Fruit fly (Drosophila melanogaster) whole organism, embryonic: Measurements from ENCODE around the gene CG44158.

ENCODE experiments used
- Blimp-1 ChIP-seq: fragments of 200-800 bp; sonication (Bioruptor generic); optimal IDR thresholded peaks from 3 replicates; lab custom pipeline; 2018; ENCODE audit warnings: missing biosample characterization, missing genetic modification characterization, mild to moderate bottlenecking, moderate library complexity, missing genetic modification reagents
- C15 ChIP-seq: fragments of 200-800 bp; sonication (Bioruptor generic); IDR thresholded peaks from 3 replicates; pipeline ENCODE4 v1.3.6; 2022; ENCODE audit warnings: missing biosample characterization, missing genetic modification characterization
- CG10431 ChIP-seq: fragments of 200-800 bp; sonication (Bioruptor generic); optimal IDR thresholded peaks from 3 replicates; lab custom pipeline; 2018; ENCODE audit warnings: missing biosample characterization, mild to moderate bottlenecking, missing genetic modification characterization
- CG10654 ChIP-seq: fragments of 200-800 bp; sonication (Bioruptor generic); optimal IDR thresholded peaks from 2 replicates; lab custom pipeline; 2016; ENCODE audit warnings: missing biosample characterization, missing genetic modification characterization
- CG12071 ChIP-seq: fragments of 200-800 bp; sonication (Bioruptor generic); optimal IDR thresholded peaks from 3 replicates; lab custom pipeline; 2018; ENCODE audit warnings: missing biosample characterization, mild to moderate bottlenecking, missing genetic modification characterization
- CG13296 ChIP-seq: fragments of 200-800 bp; sonication (Bioruptor generic); optimal IDR thresholded peaks from 3 replicates; lab custom pipeline; 2018; ENCODE audit warnings: missing biosample characterization, mild to moderate bottlenecking, missing genetic modification characterization
- CG15269 ChIP-seq: fragments of 200-800 bp; sonication (Bioruptor generic); optimal IDR thresholded peaks from 2 replicates; lab custom pipeline; 2018; ENCODE audit warnings: missing biosample characterization, mild to moderate bottlenecking, missing genetic modification characterization, moderate library complexity
- CG16813 ChIP-seq: fragments of 200-800 bp; sonication (Bioruptor generic); IDR thresholded peaks from 3 replicates; pipeline ENCODE4 v1.3.6; 2022; ENCODE audit warnings: missing biosample characterization, missing genetic modification characterization; ENCODE audit not compliant: partially characterized antibody
- CG17186 ChIP-seq: fragments of 200-800 bp; sonication (Bioruptor generic); optimal IDR thresholded peaks from 3 replicates; lab custom pipeline; 2017; ENCODE audit warnings: missing biosample characterization, missing genetic modification reagents, missing genetic modification characterization
- CG17612 ChIP-seq: fragments of 200-800 bp; sonication (Bioruptor generic); IDR thresholded peaks from 2 replicates; pipeline ENCODE4 v1.3.6; 2022; ENCODE audit warnings: missing biosample characterization, missing genetic modification characterization
- CG2199 ChIP-seq: fragments of 200-800 bp; sonication (Bioruptor generic); IDR thresholded peaks from 3 replicates; pipeline ENCODE4 v1.3.6; 2022; ENCODE audit warnings: missing biosample characterization, missing genetic modification characterization
- CG2889 ChIP-seq: fragments of 200-800 bp; sonication (Bioruptor generic); IDR thresholded peaks from 3 replicates; pipeline ENCODE4 v1.3.6; 2022; ENCODE audit warnings: missing biosample characterization, missing genetic modification characterization
- CG32532 ChIP-seq: fragments of 200-800 bp; sonication (Bioruptor generic); IDR thresholded peaks from 2 replicates; pipeline ENCODE4 v1.3.6; 2022; ENCODE audit warnings: missing biosample characterization, missing genetic modification characterization
- CG33557 ChIP-seq: fragments of 200-800 bp; sonication (Bioruptor generic); optimal IDR thresholded peaks from 2 replicates; lab custom pipeline; 2019; ENCODE audit warnings: missing biosample characterization, mild to moderate bottlenecking, missing genetic modification characterization, moderate library complexity
- CG34224 ChIP-seq: fragments of 200-800 bp; sonication (Bioruptor generic); IDR thresholded peaks from 3 replicates; pipeline ENCODE4 v1.3.6; 2022; ENCODE audit warnings: missing biosample characterization, missing genetic modification characterization; ENCODE audit not compliant: partially characterized antibody
- CG34422 ChIP-seq: fragments of 200-800 bp; sonication (Bioruptor generic); IDR thresholded peaks from 3 replicates; pipeline ENCODE4 v1.3.6; 2022; ENCODE audit warnings: missing biosample characterization, missing genetic modification characterization
- CG3726 ChIP-seq: fragments of 200-800 bp; sonication (Bioruptor generic); IDR thresholded peaks from 3 replicates; pipeline ENCODE4, ENCODE4 v1.3.6; 2022; ENCODE audit warnings: missing biosample characterization, missing genetic modification characterization
- CG3847 ChIP-seq: fragments of 200-800 bp; sonication (Bioruptor generic); IDR thresholded peaks from 2 replicates; pipeline ENCODE4 v1.3.6; 2022; ENCODE audit warnings: missing biosample characterization, missing genetic modification characterization
- CG4730 ChIP-seq: fragments of 200-800 bp; sonication (Bioruptor generic); IDR thresholded peaks from 2 replicates; pipeline ENCODE4 v1.3.6; 2022; ENCODE audit warnings: missing biosample characterization, missing genetic modification characterization
- CG6854 ChIP-seq: fragments of 200-800 bp; sonication (Bioruptor generic); optimal IDR thresholded peaks from 3 replicates; lab custom pipeline; 2017; ENCODE audit warnings: missing biosample characterization, mild to moderate bottlenecking, missing genetic modification characterization
- CG7271 ChIP-seq: fragments of 200-800 bp; sonication (Bioruptor generic); optimal IDR thresholded peaks from 2 replicates; lab custom pipeline; 2018; ENCODE audit warnings: missing biosample characterization, mild to moderate bottlenecking, missing genetic modification characterization, moderate library complexity
- CG9932 ChIP-seq: fragments of 200-800 bp; sonication (Bioruptor generic); IDR thresholded peaks from 2 replicates; pipeline ENCODE4 v1.3.6; 2022; ENCODE audit warnings: missing biosample characterization, missing genetic modification characterization
- Camta ChIP-seq: fragments of 200-800 bp; sonication (Bioruptor generic); optimal IDR thresholded peaks from 2 replicates; lab custom pipeline; 2016; ENCODE audit warnings: missing biosample characterization, missing genetic modification characterization
- Eip74EF ChIP-seq, 2 experiments: fragments of 200-800 bp in 1 of 2; fragments of >200 bp in 1 of 2; sonication (Bioruptor generic) in 1 of 2; optimal IDR thresholded peaks; 2 replicates each; lab custom pipeline; 2017 to 2019; ENCODE audit warnings: missing biosample characterization in 2 of 2, missing genetic modification characterization in 2 of 2, mild to moderate bottlenecking in 1 of 2, moderate library complexity in 1 of 2
- Fer2 ChIP-seq: fragments of 200-800 bp; sonication (Bioruptor generic); optimal IDR thresholded peaks from 2 replicates; lab custom pipeline; 2018; ENCODE audit warnings: missing biosample characterization, mild to moderate bottlenecking, missing genetic modification characterization, moderate library complexity
- GATAe ChIP-seq: fragments of 200-800 bp; sonication (Bioruptor generic); conservative IDR thresholded peaks from 2 replicates; pipeline ENCODE4 v1.3.6; 2022; ENCODE audit warnings: missing biosample characterization, missing genetic modification characterization
- Kr ChIP-seq: fragments of 200-800 bp; sonication (Bioruptor generic); optimal IDR thresholded peaks from 2 replicates; lab custom pipeline; 2017; ENCODE audit warnings: missing biosample characterization, mild to moderate bottlenecking, missing genetic modification characterization
- Mes4 ChIP-seq: fragments of 200-800 bp; sonication (Bioruptor generic); optimal IDR thresholded peaks from 2 replicates; lab custom pipeline; 2016; ENCODE audit warnings: missing biosample characterization, missing genetic modification characterization
- Opbp ChIP-seq: fragments of 200-800 bp; sonication (Bioruptor generic); IDR thresholded peaks from 3 replicates; pipeline ENCODE4 v1.3.6; 2022; ENCODE audit warnings: missing biosample characterization, missing genetic modification characterization; ENCODE audit not compliant: partially characterized antibody
- Sox100B ChIP-seq: fragments of 200-800 bp; sonication (Bioruptor generic); optimal IDR thresholded peaks from 3 replicates; lab custom pipeline; 2018; ENCODE audit warnings: missing biosample characterization, mild to moderate bottlenecking, missing genetic modification characterization
- Sox102F ChIP-seq: fragments of 200-800 bp; sonication (Bioruptor generic); optimal IDR thresholded peaks from 2 replicates; lab custom pipeline; 2018; ENCODE audit warnings: missing biosample characterization, mild to moderate bottlenecking, missing genetic modification characterization, moderate library complexity
- Taf1 ChIP-seq: fragments of 200-800 bp; sonication (Bioruptor generic); IDR thresholded peaks from 2 replicates; pipeline ENCODE4 v1.3.6; 2022; ENCODE audit warnings: missing biosample characterization, missing genetic modification characterization
- Tbp ChIP-seq: fragments of >200 bp; optimal IDR thresholded peaks from 2 replicates; lab custom pipeline; 2018; ENCODE audit warnings: missing biosample characterization, missing genetic modification characterization
- Xrp1 ChIP-seq: fragments of 200-800 bp; sonication (Bioruptor generic); IDR thresholded peaks from 2 replicates; pipeline ENCODE4 v1.3.6; 2022; ENCODE audit warnings: missing biosample characterization, missing genetic modification characterization
- ash1 ChIP-seq: fragments of 200-800 bp; sonication (Bioruptor generic); optimal IDR thresholded peaks from 2 replicates; lab custom pipeline; 2018; ENCODE audit warnings: missing biosample characterization, mild to moderate bottlenecking, missing genetic modification characterization
- bcd ChIP-seq: fragments of 200-800 bp; sonication (Bioruptor generic); optimal IDR thresholded peaks from 2 replicates; lab custom pipeline; 2017; ENCODE audit warnings: missing biosample characterization, mild to moderate bottlenecking, missing genetic modification characterization
- cad ChIP-seq: fragments of >200 bp; optimal IDR thresholded peaks from 2 replicates; lab custom pipeline; 2017; ENCODE audit warnings: missing biosample characterization, missing genetic modification characterization
- caup ChIP-seq: fragments of 200-800 bp; sonication (Bioruptor generic); optimal IDR thresholded peaks from 3 replicates; lab custom pipeline; 2017; ENCODE audit warnings: missing biosample characterization, mild to moderate bottlenecking, missing genetic modification characterization, moderate library complexity; ENCODE audit not compliant: severe bottlenecking
- chn ChIP-seq: fragments of 200-800 bp; sonication (Bioruptor generic); optimal IDR thresholded peaks from 2 replicates; lab custom pipeline; 2016; ENCODE audit warnings: missing biosample characterization, missing genetic modification characterization
- crc ChIP-seq: fragments of 200-800 bp; sonication (Bioruptor generic); optimal IDR thresholded peaks from 2 replicates; lab custom pipeline; 2016; ENCODE audit warnings: missing biosample characterization, missing genetic modification characterization
- esg ChIP-seq: fragments of 200-800 bp; sonication (Bioruptor generic); conservative IDR thresholded peaks from 2 replicates; pipeline ENCODE4 v1.3.6; 2022; ENCODE audit warnings: missing biosample characterization, missing genetic modification characterization
- fd64A ChIP-seq: fragments of 200-800 bp; sonication (Bioruptor generic); optimal IDR thresholded peaks from 3 replicates; lab custom pipeline; 2018; ENCODE audit warnings: missing biosample characterization, mild to moderate bottlenecking, missing genetic modification characterization
- mirr ChIP-seq: fragments of 200-800 bp; sonication (Bioruptor generic); optimal IDR thresholded peaks from 3 replicates; lab custom pipeline; 2018; ENCODE audit warnings: missing biosample characterization, mild to moderate bottlenecking, missing genetic modification characterization
- nmo ChIP-seq: fragments of 200-800 bp; sonication (Bioruptor generic); optimal IDR thresholded peaks from 2 replicates; lab custom pipeline; 2018; ENCODE audit warnings: missing biosample characterization, mild to moderate bottlenecking, missing genetic modification characterization, moderate library complexity
- oc ChIP-seq: fragments of 200-800 bp; sonication (Bioruptor generic); optimal IDR thresholded peaks from 2 replicates; lab custom pipeline; 2018; ENCODE audit warnings: missing biosample characterization, mild to moderate bottlenecking, missing genetic modification characterization, moderate library complexity
- sisA ChIP-seq: fragments of 200-800 bp; sonication (Bioruptor generic); IDR thresholded peaks from 2 replicates; pipeline ENCODE4 v1.3.6; 2022; ENCODE audit warnings: missing biosample characterization, missing genetic modification characterization
- slbo ChIP-seq: fragments of 200-800 bp; sonication (Bioruptor generic); IDR thresholded peaks from 2 replicates; pipeline ENCODE4 v1.3.6; 2022; ENCODE audit warnings: missing biosample characterization, missing genetic modification characterization
- sr ChIP-seq: fragments of 200-800 bp; sonication (Bioruptor generic); IDR thresholded peaks from 3 replicates; pipeline ENCODE4 v1.3.6; 2022; ENCODE audit warnings: missing biosample characterization, missing genetic modification characterization
- stwl ChIP-seq: fragments of 200-800 bp; sonication (Bioruptor generic); optimal IDR thresholded peaks from 3 replicates; lab custom pipeline; 2018; ENCODE audit warnings: missing biosample characterization, mild to moderate bottlenecking, missing genetic modification characterization, moderate library complexity
- tin ChIP-seq: fragments of 200-800 bp; sonication (Bioruptor generic); optimal IDR thresholded peaks from 3 replicates; lab custom pipeline; 2016; ENCODE audit warnings: missing biosample characterization, missing genetic modification characterization

CG44158 gene

DNA sequence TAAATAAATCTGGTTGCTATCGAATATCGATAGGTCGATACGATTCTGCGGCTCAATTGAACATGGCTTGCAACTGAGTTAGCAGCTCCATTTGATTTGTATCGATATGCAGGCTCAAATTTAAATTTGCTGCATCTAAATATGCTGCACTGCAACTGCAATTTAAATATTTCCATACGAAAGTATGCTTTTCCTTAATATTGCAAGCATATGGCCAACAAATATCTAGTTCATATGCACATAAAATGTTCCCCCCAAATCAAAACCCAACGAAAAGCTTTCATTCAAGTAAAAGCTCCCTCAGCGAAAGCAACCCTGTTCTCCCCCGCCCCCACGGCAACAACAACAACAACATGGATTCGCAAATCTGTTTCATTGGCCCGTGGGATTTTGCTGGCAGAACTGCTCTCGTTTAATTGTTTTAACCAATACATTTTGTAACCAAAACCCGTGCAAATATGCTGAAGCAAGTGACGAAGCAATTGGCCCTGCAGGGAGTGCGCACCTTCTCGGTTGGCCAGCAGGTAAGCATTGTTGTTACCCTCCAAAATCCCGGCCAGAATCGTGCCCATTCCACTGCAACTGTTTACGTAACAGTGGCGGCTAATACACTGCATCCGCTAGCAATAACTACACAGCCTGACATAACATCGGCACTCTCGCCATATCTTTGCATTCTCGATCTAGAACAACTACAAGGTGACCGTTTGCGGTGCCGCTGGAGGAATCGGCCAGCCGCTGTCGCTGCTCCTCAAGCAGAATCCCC is 17.6 kb downstream of the CG44158 start, which contains the start of the genes CG7168 and Mdh2 (continued):
- TF ChIP-seq fd64A (GFP tag; lab: Kevin White, UChicago), result no peak
- no peak for TF ChIP-seq CG34422 (GFP tag; lab: Robert Waterston, UW)
- TF ChIP-seq nmo (GFP tag; lab: Kevin White, UChicago), result peak; percentile 47
- no peak for TF ChIP-seq Tbp (GFP tag; lab: Kevin White, UChicago)
- TF ChIP-seq Taf1 (GFP tag; lab: Robert Waterston, UW), result no peak
- TF ChIP-seq CG33557 (GFP tag; lab: Kevin White, UChicago), result no peak
- no peak for TF ChIP-seq sisA (GFP tag; lab: Robert Waterston, UW)
- TF ChIP-seq esg (GFP tag; lab: Robert Waterston, UW), result no peak
- TF ChIP-seq CG2199, result no peak
- peak; percentile 4 for TF ChIP-seq tin (GFP tag; lab: Kevin White, UChicago)
- TF ChIP-seq stwl (tag; lab: Kevin White, UChicago), result peak; percentile 86
- no peak for TF ChIP-seq CG10431 (GFP tag; lab: Kevin White, UChicago)
- TF ChIP-seq CG17612 (GFP tag; lab: Robert Waterston, UW), result no peak
- TF ChIP-seq cad (GFP tag; lab: Kevin White, UChicago), result no peak
- no peak for TF ChIP-seq oc
- TF ChIP-seq ash1, result no peak
- TF ChIP-seq CG9932 (GFP tag; lab: Robert Waterston, UW), result no peak
- TF ChIP-seq Fer2 (tag; lab: Kevin White, UChicago), result no peak
- peak; percentile 16 for TF ChIP-seq bcd (GFP tag; lab: Kevin White, UChicago)
- no peak for TF ChIP-seq Eip74EF (GFP tag; optimal IDR thresholded peaks at IDR 0.05; lab: Kevin White, UChicago)
- TF ChIP-seq Opbp (GFP tag; lab: Robert Waterston, UW), result peak; percentile 87; the same call in 2 of the 3 replicates
- TF ChIP-seq Camta (GFP tag; lab: Kevin White, UChicago), result no peak
- no peak for TF ChIP-seq CG3726 (GFP tag; lab: Robert Waterston, UW)
- TF ChIP-seq CG16813, result peak; percentile 81
- TF ChIP-seq CG10654 (GFP tag; lab: Kevin White, UChicago), result no peak
- no peak for TF ChIP-seq Kr (GFP tag; lab: Kevin White, UChicago)
- TF ChIP-seq CG2889 (GFP tag; lab: Robert Waterston, UW), result no peak
- peak; percentile 79 for TF ChIP-seq CG34224 (GFP tag; lab: Robert Waterston, UW)
- TF ChIP-seq Xrp1 (GFP tag; lab: Robert Waterston, UW), result no peak
- no peak for TF ChIP-seq C15 (GFP tag; lab: Robert Waterston, UW)
- TF ChIP-seq Blimp-1 (GFP tag; lab: Kevin White, UChicago), result no peak
- TF ChIP-seq GATAe (GFP tag; lab: Robert Waterston, UW), result no peak
- no peak for TF ChIP-seq CG15269 (tag; lab: Kevin White, UChicago)
- TF ChIP-seq caup, result peak; percentile 9
- TF ChIP-seq sr, result no peak
- no peak for TF ChIP-seq Sox102F (GFP tag; lab: Kevin White, UChicago)
- TF ChIP-seq mirr, result peak; percentile 21
- TF ChIP-seq CG6854 (GFP tag; lab: Kevin White, UChicago), result no peak
- no peak for TF ChIP-seq slbo (GFP tag; lab: Robert Waterston, UW)
- peak; percentile 19 for TF ChIP-seq CG17186 (GFP tag; lab: Kevin White, UChicago)
- no peak for TF ChIP-seq CG32532 (GFP tag; lab: Robert Waterston, UW)
- TF ChIP-seq CG7271 (tag; lab: Kevin White, UChicago), result no peak
- TF ChIP-seq chn (GFP tag; lab: Kevin White, UChicago), result peak; percentile 9
- TF ChIP-seq CG3847 (GFP tag; lab: Robert Waterston, UW), result no peak
- no peak for TF ChIP-seq crc (GFP tag; lab: Kevin White, UChicago)
- TF ChIP-seq CG4730 (GFP tag; lab: Robert Waterston, UW), result no peak
- TF ChIP-seq CG12071, result no peak
- TF ChIP-seq Sox100B (GFP tag; lab: Kevin White, UChicago), result no peak
- no peak for TF ChIP-seq CG13296 (GFP tag; lab: Kevin White, UChicago)
- no peak for TF ChIP-seq Mes4
